Worm (Caenorhabditis elegans) whole organism, early embryonic: Measurements from ENCODE around the gene cpsf-1.

ENCODE experiments used
- F13C5.2 ChIP-seq: sonication (generic microtip); optimal IDR thresholded peaks from 2 replicates; lab custom pipeline; 2017; ENCODE audit warnings: mild to moderate bottlenecking, missing genetic modification characterization, inconsistent platforms, missing compliant biosample characterization
- ama-1 ChIP-seq: fragments of 150-350 bp; optimal IDR thresholded peaks from 2 replicates; lab custom pipeline; 2014
- ceh-13 ChIP-seq: fragments of 200-800 bp; sonication (Bioruptor generic); optimal IDR thresholded peaks from 2 replicates; lab custom pipeline; 2018; ENCODE audit warnings: mild to moderate bottlenecking, missing genetic modification characterization, missing compliant biosample characterization
- ets-7 ChIP-seq: sonication (generic microtip); optimal IDR thresholded peaks from 2 replicates; lab custom pipeline; 2016; ENCODE audit warnings: missing genotype, missing genetic modification characterization, missing compliant biosample characterization
- flt-1 ChIP-seq: fragments of 200-800 bp; sonication (Bioruptor generic); IDR thresholded peaks from 2 replicates; pipeline ENCODE4 v1.3.6; 2022; ENCODE audit warnings: missing genetic modification characterization, missing compliant biosample characterization
- hnd-1 ChIP-seq: sonication (generic microtip); optimal IDR thresholded peaks from 2 replicates; lab custom pipeline; 2016; ENCODE audit warnings: missing genetic modification characterization, missing compliant biosample characterization
- tbx-11 ChIP-seq: fragments of 200-800 bp; sonication (Bioruptor generic); IDR thresholded peaks from 2 replicates; pipeline ENCODE4 v1.3.6; 2022; ENCODE audit warnings: missing genetic modification characterization, missing compliant biosample characterization
- tbx-37 ChIP-seq: fragments of 200-800 bp; sonication (Bioruptor generic); conservative IDR thresholded peaks from 2 replicates; pipeline ENCODE4 v1.3.6; 2022; ENCODE audit warnings: missing genetic modification reagents, missing genetic modification characterization, missing compliant biosample characterization
- tra-4 ChIP-seq: sonication (generic microtip); optimal IDR thresholded peaks from 2 replicates; lab custom pipeline; 2017; ENCODE audit warnings: missing genetic modification characterization, missing compliant biosample characterization

DNA sequence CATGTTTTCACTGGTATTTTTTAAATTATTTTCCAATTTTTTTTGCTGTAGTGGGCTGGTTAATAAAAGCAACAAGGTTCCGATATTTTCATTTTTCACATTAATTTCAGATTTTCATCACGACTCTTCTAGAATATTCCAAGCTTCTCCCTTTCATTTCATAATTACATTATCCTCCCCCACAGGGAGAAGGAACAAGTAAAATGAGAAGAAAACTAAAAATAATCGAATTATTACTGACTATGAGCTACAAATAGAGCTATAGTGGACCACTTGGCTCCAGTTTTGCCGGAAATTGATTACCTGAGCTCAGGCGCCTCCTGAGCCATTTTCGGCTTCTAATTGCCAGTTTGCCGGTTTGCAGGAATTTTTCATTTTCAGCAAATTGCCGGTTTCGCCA lies 57.2 kb downstream of the cpsf-1 start:
- TF ChIP-seq tra-4 (tag; lab: Kevin White, UChicago): no peak
- no peak for TF ChIP-seq ama-1 (lab: Kevin White, UChicago)
- no peak for TF ChIP-seq ets-7 (tag; lab: Kevin White, UChicago)
- TF ChIP-seq ceh-13 (GFP tag; lab: Kevin White, UChicago): no peak
- TF ChIP-seq hnd-1 (tag; lab: Kevin White, UChicago): no peak
- TF ChIP-seq F13C5.2: no peak
- no peak for TF ChIP-seq tbx-37 (GFP tag; lab: Robert Waterston, UW)
- TF ChIP-seq flt-1 (GFP tag; lab: Robert Waterston, UW): no peak
- no peak for TF ChIP-seq tbx-11 (GFP tag; lab: Robert Waterston, UW)
